Fruit fly (Drosophila melanogaster) whole organism, embryonic: ENCODE results near the gene CG43338.

Experiments used
- CG11504 ChIP-seq: fragments of 200-800 bp; sonication (Bioruptor generic); optimal IDR thresholded peaks from 3 replicates; lab custom pipeline; 2019; ENCODE audit warnings: missing biosample characterization, mild to moderate bottlenecking, missing genetic modification characterization, moderate library complexity
- CG14667 ChIP-seq: fragments of 200-800 bp; sonication (Bioruptor generic); IDR thresholded peaks from 2 replicates; pipeline ENCODE4 v1.3.6; 2022; ENCODE audit warnings: missing biosample characterization, missing genetic modification characterization
- CG1529 ChIP-seq: fragments of 200-800 bp; sonication (Bioruptor generic); optimal IDR thresholded peaks from 3 replicates; lab custom pipeline; 2018; ENCODE audit warnings: missing biosample characterization, missing genetic modification characterization
- CG15601 ChIP-seq: fragments of 200-800 bp; sonication (Bioruptor generic); optimal IDR thresholded peaks from 3 replicates; lab custom pipeline; 2019; ENCODE audit warnings: missing biosample characterization, mild to moderate bottlenecking, missing genetic modification characterization, moderate library complexity
- CG17361 ChIP-seq: fragments of 200-800 bp; sonication (Bioruptor generic); IDR thresholded peaks from 3 replicates; pipeline ENCODE4 v1.3.6; 2022; ENCODE audit warnings: missing biosample characterization, missing genetic modification characterization
- CG18011 ChIP-seq: fragments of 200-800 bp; sonication (Bioruptor generic); optimal IDR thresholded peaks from 2 replicates; lab custom pipeline; 2017; ENCODE audit warnings: missing biosample characterization, missing genetic modification characterization, mild to moderate bottlenecking, moderate library complexity, missing genotype
- CG18476 ChIP-seq: fragments of 200-800 bp; sonication (Bioruptor generic); optimal IDR thresholded peaks from 2 replicates; lab custom pipeline; 2016; ENCODE audit warnings: missing biosample characterization, mild to moderate bottlenecking, missing genetic modification characterization
- CG30431 ChIP-seq: fragments of 200-800 bp; sonication (Bioruptor generic); optimal IDR thresholded peaks from 2 replicates; lab custom pipeline; 2017; ENCODE audit warnings: missing biosample characterization, missing genetic modification characterization
- CG33213 ChIP-seq: fragments of 200-800 bp; sonication (Bioruptor generic); optimal IDR thresholded peaks from 3 replicates; lab custom pipeline; 2016; ENCODE audit warnings: missing biosample characterization, missing genetic modification characterization
- CG4820 ChIP-seq: fragments of 200-800 bp; sonication (Bioruptor generic); optimal IDR thresholded peaks from 3 replicates; lab custom pipeline; 2016; ENCODE audit warnings: missing biosample characterization, missing genetic modification characterization
- CG4854 ChIP-seq: fragments of 200-800 bp; sonication (Bioruptor generic); optimal IDR thresholded peaks from 2 replicates; lab custom pipeline; 2016; ENCODE audit warnings: missing biosample characterization, missing genetic modification characterization, inconsistent platforms
- CG6272 ChIP-seq: fragments of 200-800 bp; sonication (Bioruptor generic); IDR thresholded peaks from 2 replicates; pipeline ENCODE4 v1.3.6; 2022; ENCODE audit warnings: missing biosample characterization, missing genetic modification characterization
- CG6689 ChIP-seq: fragments of 200-800 bp; sonication (Bioruptor generic); IDR thresholded peaks from 2 replicates; pipeline ENCODE4 v1.3.6; 2022; ENCODE audit warnings: missing biosample characterization, missing genetic modification characterization
- CG6791 ChIP-seq: fragments of 200-800 bp; sonication (Bioruptor generic); IDR thresholded peaks from 3 replicates; pipeline ENCODE4 v1.3.6; 2022; ENCODE audit warnings: missing biosample characterization, missing genetic modification characterization; ENCODE audit not compliant: partially characterized antibody
- CG8290 ChIP-seq, 3 experiments: fragments of 200-800 bp; sonication (Bioruptor generic); optimal IDR thresholded peaks; 2 replicates each; lab custom pipeline; 2016 to 2019; ENCODE audit warnings: missing biosample characterization in 3 of 3, missing genetic modification characterization in 3 of 3, mild to moderate bottlenecking in 2 of 3, moderate library complexity in 1 of 3
- CG8478 ChIP-seq: fragments of >200 bp; optimal IDR thresholded peaks from 2 replicates; lab custom pipeline; 2018
- CHES-1-like ChIP-seq: fragments of 200-800 bp; sonication (Bioruptor generic); optimal IDR thresholded peaks from 2 replicates; lab custom pipeline; 2016; ENCODE audit warnings: missing biosample characterization, missing genetic modification characterization
- Dip3 ChIP-seq: fragments of 200-800 bp; sonication (Bioruptor generic); optimal IDR thresholded peaks from 3 replicates; lab custom pipeline; 2016; ENCODE audit warnings: missing biosample characterization, missing genetic modification characterization
- Fer2 ChIP-seq: fragments of 200-800 bp; sonication (Bioruptor generic); optimal IDR thresholded peaks from 2 replicates; lab custom pipeline; 2018; ENCODE audit warnings: missing biosample characterization, mild to moderate bottlenecking, missing genetic modification characterization, moderate library complexity
- HHEX ChIP-seq: fragments of 200-800 bp; sonication (Bioruptor generic); optimal IDR thresholded peaks from 3 replicates; lab custom pipeline; 2017; ENCODE audit warnings: missing biosample characterization, mild to moderate bottlenecking, missing genetic modification characterization, missing genetic modification reagents
- Hey ChIP-seq: fragments of 200-800 bp; sonication (Bioruptor generic); optimal IDR thresholded peaks from 3 replicates; lab custom pipeline; 2018; ENCODE audit warnings: missing biosample characterization, mild to moderate bottlenecking, missing genetic modification characterization
- Hr51 ChIP-seq, 2 experiments: fragments of 200-800 bp; sonication (Bioruptor generic); optimal IDR thresholded peaks; 2 replicates in 1 of 2; 3 replicates in 1 of 2; lab custom pipeline; 2016 to 2018; ENCODE audit warnings: missing biosample characterization in 2 of 2, missing genetic modification characterization in 2 of 2, mild to moderate bottlenecking in 1 of 2, moderate library complexity in 1 of 2
- Hr78 ChIP-seq, 2 experiments: fragments of 200-800 bp in 1 of 2; fragments of >200 bp in 1 of 2; sonication (Bioruptor generic) in 1 of 2; optimal IDR thresholded peaks; 2 replicates each; lab custom pipeline; 2017 to 2019; ENCODE audit warnings: missing biosample characterization in 2 of 2, missing genetic modification characterization in 2 of 2, mild to moderate bottlenecking in 1 of 2, moderate library complexity in 1 of 2
- Med ChIP-seq: fragments of 200-800 bp; sonication (Bioruptor generic); peaks from one replicate; lab custom pipeline; 2016; ENCODE audit warnings: missing biosample characterization, missing genetic modification characterization, mild to moderate bottlenecking, inconsistent platforms, moderate library complexity
- PHDP ChIP-seq: fragments of 200-800 bp; sonication (Bioruptor generic); optimal IDR thresholded peaks from 3 replicates; lab custom pipeline; 2018; ENCODE audit warnings: missing biosample characterization, mild to moderate bottlenecking, missing genetic modification characterization, moderate library complexity
- Rx ChIP-seq: fragments of 200-800 bp; sonication (Bioruptor generic); IDR thresholded peaks from 2 replicates; pipeline ENCODE4 v1.3.6; 2022; ENCODE audit warnings: missing biosample characterization, missing genetic modification characterization
- Xbp1 ChIP-seq: fragments of 200-800 bp; sonication (Bioruptor generic); optimal IDR thresholded peaks from 3 replicates; lab custom pipeline; 2016; ENCODE audit warnings: missing biosample characterization, mild to moderate bottlenecking, missing genetic modification characterization
- ac ChIP-seq: fragments of 200-800 bp; sonication (Bioruptor generic); optimal IDR thresholded peaks from 3 replicates; lab custom pipeline; 2017; ENCODE audit warnings: missing biosample characterization, mild to moderate bottlenecking, missing genetic modification characterization
- chinmo ChIP-seq: fragments of 200-800 bp; sonication (Bioruptor generic); IDR thresholded peaks from 4 replicates; pipeline ENCODE4 v1.3.6; 2022; ENCODE audit warnings: missing biosample characterization, missing genetic modification characterization; ENCODE audit not compliant: partially characterized antibody
- cwo ChIP-seq: fragments of 200-800 bp; sonication (Bioruptor generic); optimal IDR thresholded peaks from 3 replicates; lab custom pipeline; 2017; ENCODE audit warnings: missing biosample characterization, missing genetic modification characterization, mild to moderate bottlenecking, moderate library complexity, missing genetic modification reagents
- dati ChIP-seq: fragments of 200-800 bp; sonication (Bioruptor generic); IDR thresholded peaks from 2 replicates; pipeline ENCODE4 v1.3.6; 2022; ENCODE audit warnings: missing biosample characterization, missing genetic modification characterization
- dimm ChIP-seq: fragments of 200-800 bp; sonication (Bioruptor generic); IDR thresholded peaks from 2 replicates; pipeline ENCODE4 v1.3.6; 2022; ENCODE audit warnings: missing biosample characterization, missing genetic modification characterization
- fd96Cb ChIP-seq: fragments of 200-800 bp; sonication (Bioruptor generic); optimal IDR thresholded peaks from 2 replicates; lab custom pipeline; 2018; ENCODE audit warnings: missing biosample characterization, mild to moderate bottlenecking, missing genetic modification characterization, moderate library complexity
- gem ChIP-seq: fragments of 200-800 bp; sonication (Bioruptor generic); optimal IDR thresholded peaks from 2 replicates; lab custom pipeline; 2019; ENCODE audit warnings: missing biosample characterization, mild to moderate bottlenecking, missing genetic modification characterization, moderate library complexity
- jumu ChIP-seq: fragments of 200-800 bp; sonication (Bioruptor generic); optimal IDR thresholded peaks from 3 replicates; lab custom pipeline; 2016; ENCODE audit warnings: missing biosample characterization, missing genetic modification characterization
- lilli ChIP-seq: fragments of 200-800 bp; sonication (Bioruptor generic); optimal IDR thresholded peaks from 3 replicates; lab custom pipeline; 2016; ENCODE audit warnings: missing biosample characterization, missing genetic modification characterization
- lmd ChIP-seq: fragments of 200-800 bp; sonication (Bioruptor generic); IDR thresholded peaks from 2 replicates; pipeline ENCODE4 v1.3.6; 2022; ENCODE audit warnings: missing biosample characterization, missing genetic modification characterization
- mirr ChIP-seq: fragments of 200-800 bp; sonication (Bioruptor generic); optimal IDR thresholded peaks from 3 replicates; lab custom pipeline; 2018; ENCODE audit warnings: missing biosample characterization, mild to moderate bottlenecking, missing genetic modification characterization
- pum ChIP-seq: fragments of 200-800 bp; sonication (Bioruptor generic); optimal IDR thresholded peaks from 2 replicates; lab custom pipeline; 2016; ENCODE audit warnings: missing biosample characterization, missing genetic modification characterization
- sens-2 ChIP-seq: fragments of 200-800 bp; sonication (Bioruptor generic); IDR thresholded peaks from 2 replicates; pipeline ENCODE4 v1.3.6; 2022; ENCODE audit warnings: missing biosample characterization, missing genetic modification characterization
- tio ChIP-seq: fragments of 200-800 bp; sonication (Bioruptor generic); optimal IDR thresholded peaks from 2 replicates; lab custom pipeline; 2017; ENCODE audit warnings: missing biosample characterization, missing genetic modification characterization, inconsistent platforms
- trem ChIP-seq: fragments of 200-800 bp; optimal IDR thresholded peaks from 3 replicates; lab custom pipeline; 2019; ENCODE audit warnings: missing biosample characterization, mild to moderate bottlenecking, missing genetic modification characterization, moderate library complexity
- twi ChIP-seq: fragments of 200-800 bp; optimal IDR thresholded peaks from 2 replicates; lab custom pipeline; 2019; ENCODE audit warnings: missing biosample characterization, mild to moderate bottlenecking, missing genetic modification characterization, moderate library complexity
- unpg ChIP-seq: fragments of 200-800 bp; sonication (Bioruptor generic); optimal IDR thresholded peaks from 3 replicates; lab custom pipeline; 2018; ENCODE audit warnings: missing biosample characterization, mild to moderate bottlenecking, missing genetic modification characterization, moderate library complexity
- vvl ChIP-seq: fragments of 200-800 bp; sonication (Bioruptor generic); IDR thresholded peaks from 2 replicates; pipeline ENCODE4 v1.3.6; 2022; ENCODE audit warnings: missing biosample characterization, missing genetic modification characterization

The CG43338 gene

DNA sequence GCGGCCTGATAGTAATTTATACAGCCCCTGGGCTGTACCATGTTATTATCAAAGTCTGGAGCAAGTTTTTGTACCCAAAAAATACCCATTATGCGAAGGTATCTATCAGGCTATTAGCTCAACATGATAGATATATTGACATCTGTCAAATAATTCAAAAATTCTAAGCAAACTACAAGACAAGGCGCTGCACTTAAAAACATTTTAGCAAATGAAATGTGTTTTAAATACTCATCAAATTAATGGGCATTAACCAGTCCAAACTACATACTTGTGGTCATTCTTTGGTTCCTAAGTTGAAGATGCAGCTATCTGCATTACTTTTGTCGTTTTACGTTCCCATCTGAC is 17.7 kb downstream of the CG43338 start (continued):
- no peak for TF ChIP-seq CG1529 (GFP tag; lab: Kevin White, UChicago)
- TF ChIP-seq pum (GFP tag; lab: Kevin White, UChicago), result no peak
- TF ChIP-seq mirr (GFP tag; lab: Kevin White, UChicago), result no peak
- peak; percentile 46 for TF ChIP-seq jumu (GFP tag; lab: Kevin White, UChicago)
- TF ChIP-seq CG4854, result peak; percentile 67
- TF ChIP-seq Hr51 (GFP tag; optimal IDR thresholded peaks at IDR 0.05; lab: Kevin White, UChicago), result peak in 1 of 2 experiments; percentile 57
- no peak for TF ChIP-seq Fer2
- TF ChIP-seq CG6272 (GFP tag; lab: Robert Waterston, UW), result peak; percentile 47
- TF ChIP-seq CG17361, result peak; percentile 86
- peak; percentile 65 for TF ChIP-seq CG14667 (GFP tag; lab: Robert Waterston, UW)
- peak; percentile 77 for TF ChIP-seq Xbp1 (GFP tag; lab: Kevin White, UChicago)
- TF ChIP-seq chinmo (GFP tag; lab: Robert Waterston, UW), result no peak
- TF ChIP-seq CG30431 (GFP tag; lab: Kevin White, UChicago), result no peak
- peak; percentile 75 for TF ChIP-seq lmd (GFP tag; lab: Robert Waterston, UW)
- TF ChIP-seq sens-2 (GFP tag; lab: Robert Waterston, UW), result peak; percentile 56; the same call in 1 of the 2 replicates
- peak; percentile 58 for TF ChIP-seq CG18476

DNA sequence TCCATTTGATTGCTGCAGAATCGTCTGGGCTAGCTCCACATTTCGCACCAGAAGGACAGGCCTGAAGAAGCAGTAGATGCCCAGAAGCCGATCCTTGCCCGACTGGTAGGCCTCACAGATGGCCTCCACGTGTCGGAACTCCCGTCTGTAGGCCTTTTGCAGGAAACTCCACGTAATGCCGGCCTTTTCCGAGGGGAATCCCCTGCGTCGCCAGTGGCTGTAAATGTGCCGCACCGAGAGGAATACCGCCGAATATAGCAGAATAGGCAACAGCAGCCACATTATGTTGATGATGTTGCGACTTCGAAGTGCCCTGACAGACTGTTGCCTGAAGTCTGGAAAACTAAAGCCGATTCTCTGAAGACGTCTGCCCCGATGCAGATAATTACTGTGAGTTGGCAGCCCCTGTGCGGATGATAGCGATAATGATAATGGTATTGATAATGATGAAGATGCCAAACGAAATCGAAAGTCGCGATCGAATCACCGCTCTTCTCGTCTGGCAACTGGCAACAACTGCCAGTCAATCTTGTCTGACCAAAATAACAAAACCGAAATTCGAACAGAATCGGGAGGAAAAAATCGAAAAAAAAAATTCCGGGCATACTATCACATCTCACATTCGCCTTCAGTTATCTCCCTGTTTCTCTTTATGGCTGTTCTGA is 18.3 kb downstream of the CG43338 start, which contains the start of gene Cyp310a1:
TSS of gene Cyp310a1 (minus strand) at position 348 of the 665 bp plus-strand sequence.
- TF ChIP-seq CHES-1-like (GFP tag; lab: Kevin White, UChicago) (no peak), trem (tag; lab: Kevin White, UChicago) (peak; percentile 48), Med (GFP tag; lab: Kevin White, UChicago) (peak; percentile 34), twi (peak; percentile 83), CG6791 (GFP tag; lab: Robert Waterston, UW) (no peak)
- TF ChIP-seq, all 482 proteins: peak for 3

DNA sequence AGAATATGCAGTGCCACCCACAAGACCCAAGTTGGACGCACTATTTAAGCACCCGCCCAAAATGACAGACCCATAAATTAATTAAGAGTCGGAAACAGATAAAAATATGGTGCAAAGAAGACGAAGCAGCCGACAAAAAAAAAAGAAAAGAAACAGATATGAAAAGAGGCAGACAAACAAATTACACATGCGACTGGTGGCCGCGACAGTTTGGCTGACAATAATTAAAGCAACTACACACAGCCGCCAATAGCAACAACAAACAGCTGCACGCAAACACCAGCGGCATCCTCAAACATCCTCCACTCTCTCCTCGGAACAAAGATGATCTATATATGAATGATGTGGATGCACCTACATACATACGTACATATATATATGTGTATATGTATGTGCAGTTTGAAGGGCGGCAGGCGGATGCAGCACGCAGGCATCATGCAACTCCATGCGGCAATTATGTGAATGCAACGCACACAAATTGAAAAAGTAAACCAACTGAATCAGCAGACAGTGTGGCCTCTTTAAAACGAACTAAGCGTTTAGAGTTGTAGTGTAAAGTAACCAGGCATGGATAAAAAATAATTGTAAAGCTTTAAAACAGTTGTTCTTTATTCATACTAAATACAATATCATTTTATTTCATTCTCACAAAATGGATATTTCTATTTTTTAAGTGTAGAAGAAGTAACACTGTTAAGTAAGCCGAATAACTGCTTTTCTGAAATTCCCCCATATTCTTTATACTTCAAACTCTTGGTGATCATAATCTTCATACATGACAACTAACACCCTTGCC is 23.0 kb downstream of the CG43338 start:
- TF ChIP-seq tio (GFP tag; lab: Kevin White, UChicago), result peak; percentile 36
- TF ChIP-seq cwo (GFP tag; lab: Kevin White, UChicago), result no peak
- peak; percentile 23; the same call in 1 of the 2 replicates for TF ChIP-seq vvl (GFP tag; lab: Robert Waterston, UW)
- peak; percentile 56 for TF ChIP-seq PHDP (tag; lab: Kevin White, UChicago)
- TF ChIP-seq CG8478 (lab: Kevin White, UChicago), result no peak
- TF ChIP-seq Hr78 (GFP tag; optimal IDR thresholded peaks at IDR 0.05; lab: Kevin White, UChicago), result peak in 1 of 2 experiments; percentile 52
- TF ChIP-seq CG4820 (GFP tag; lab: Kevin White, UChicago), result no peak
- no peak for TF ChIP-seq HHEX (GFP tag; lab: Kevin White, UChicago)
- TF ChIP-seq ac (GFP tag; lab: Kevin White, UChicago), result no peak
- TF ChIP-seq unpg, result peak; percentile 56
- no peak for TF ChIP-seq CG33213 (GFP tag; lab: Kevin White, UChicago)
- no peak for TF ChIP-seq CG6689
- peak; percentile 73 for TF ChIP-seq gem (tag; lab: Kevin White, UChicago)
- no peak for TF ChIP-seq CG18011
- no peak for TF ChIP-seq dati (GFP tag; lab: Robert Waterston, UW)
- peak; percentile 23 for TF ChIP-seq fd96Cb (tag; lab: Kevin White, UChicago)
- TF ChIP-seq dimm (GFP tag; lab: Robert Waterston, UW), result 0 out of 2 replicates have a peak, but pooled peaks have one; percentile 4
- TF ChIP-seq lmd (GFP tag; lab: Robert Waterston, UW), result 0 out of 2 replicates have a peak, but pooled peaks have one; percentile 31
- peak; percentile 4 for TF ChIP-seq CG8290 (GFP tag; optimal IDR thresholded peaks at IDR 0.05; lab: Kevin White, UChicago)
- TF ChIP-seq CG8290 (tag; optimal IDR thresholded peaks at IDR 0.05; lab: Kevin White, UChicago), result no peak
- no peak for TF ChIP-seq Rx (GFP tag; lab: Robert Waterston, UW)
- peak; percentile 59 for TF ChIP-seq CG15601 (tag; lab: Kevin White, UChicago)
- no peak for TF ChIP-seq Hey
- TF ChIP-seq Dip3 (GFP tag; lab: Kevin White, UChicago), result no peak
- peak; percentile 53 for TF ChIP-seq CG11504 (tag; lab: Kevin White, UChicago)
- TF ChIP-seq lilli (GFP tag; lab: Kevin White, UChicago), result peak; percentile 20
